Worm (Caenorhabditis elegans) whole organism, midembryonic: ENCODE results near the gene F31F6.3.

Source experiments
- T22C8.4 ChIP-seq: fragments of 200-800 bp; sonication (Bioruptor generic); IDR thresholded peaks from 2 replicates; pipeline ENCODE4 v1.3.6; 2022; ENCODE audit warnings: missing genetic modification characterization, missing compliant biosample characterization
- cog-1 ChIP-seq: sonication (generic microtip); optimal IDR thresholded peaks from 2 replicates; lab custom pipeline; 2016; ENCODE audit warnings: missing genetic modification characterization, missing compliant biosample characterization
- flt-1 ChIP-seq: fragments of 200-800 bp; sonication (Bioruptor generic); IDR thresholded peaks from 2 replicates; pipeline ENCODE4 v1.3.6; 2022; ENCODE audit warnings: missing genetic modification characterization, missing compliant biosample characterization
- klf-2 ChIP-seq: fragments of 200-800 bp; sonication (Bioruptor generic); conservative IDR thresholded peaks from 2 replicates; pipeline ENCODE4 v1.3.6; 2022; ENCODE audit warnings: missing genetic modification reagents, missing genetic modification characterization, missing compliant biosample characterization
- med-1 ChIP-seq: sonication (generic microtip); optimal IDR thresholded peaks from 2 replicates; lab custom pipeline; 2017; ENCODE audit warnings: missing genetic modification characterization, mild to moderate bottlenecking, missing compliant biosample characterization, antibody characterized with exemption, missing genetic modification reagents; ENCODE audit not compliant: insufficient read depth
- ref-1 ChIP-seq: fragments of 200-800 bp; sonication (Bioruptor generic); conservative IDR thresholded peaks from 2 replicates; pipeline ENCODE4 v1.3.6; 2022; ENCODE audit warnings: missing genetic modification reagents, missing genetic modification characterization, missing compliant biosample characterization
- tab-1 ChIP-seq: fragments of 200-800 bp; sonication (Bioruptor generic); IDR thresholded peaks from 2 replicates; pipeline ENCODE4 v1.3.6; 2022; ENCODE audit warnings: missing genetic modification characterization, missing compliant biosample characterization
- ztf-23 ChIP-seq: fragments of 200-800 bp; sonication (Bioruptor generic); IDR thresholded peaks from 2 replicates; pipeline ENCODE4 v1.3.6; 2022; ENCODE audit warnings: missing genetic modification reagents, missing genetic modification characterization, missing compliant biosample characterization
- ztf-29 ChIP-seq: fragments of 200-800 bp; sonication (Bioruptor generic); IDR thresholded peaks from 2 replicates; pipeline ENCODE4 v1.3.6; 2022; ENCODE audit warnings: missing genetic modification reagents, missing genetic modification characterization, missing compliant biosample characterization

Gene F31F6.3

ce11 chrX:14872817-14873469, at the start of gene F31F6.3:
Gene F31F6.3 (minus strand): TSS chrX:14872867.
- TF ChIP-seq flt-1 (GFP tag; lab: Robert Waterston, UW) (no peak), ref-1 (GFP tag; lab: Robert Waterston, UW) (no peak), T22C8.4 (GFP tag; lab: Robert Waterston, UW) (no peak), ztf-29 (GFP tag; lab: Robert Waterston, UW) (no peak), med-1 (GFP tag; lab: Kevin White, UChicago) (no peak), ztf-23 (GFP tag; lab: Robert Waterston, UW) (no peak), tab-1 (GFP tag; lab: Robert Waterston, UW) (no peak), klf-2 (GFP tag; lab: Robert Waterston, UW) (no peak), cog-1 (tag; lab: Kevin White, UChicago) (no peak)

ce11 chrX:14920880-14921279, 48.2 kb upstream of the F31F6.3 start:
- TF ChIP-seq flt-1 (GFP tag; lab: Robert Waterston, UW), result no peak
- TF ChIP-seq T22C8.4 (GFP tag; lab: Robert Waterston, UW), result no peak
- no peak for TF ChIP-seq ztf-29 (GFP tag; lab: Robert Waterston, UW)
- no peak for TF ChIP-seq tab-1 (GFP tag; lab: Robert Waterston, UW)
- no peak for TF ChIP-seq med-1 (GFP tag; lab: Kevin White, UChicago)
- TF ChIP-seq cog-1 (tag; lab: Kevin White, UChicago), result no peak
- no peak for TF ChIP-seq klf-2 (GFP tag; lab: Robert Waterston, UW)
- TF ChIP-seq ref-1 (GFP tag; lab: Robert Waterston, UW), result no peak
- TF ChIP-seq ztf-23 (GFP tag; lab: Robert Waterston, UW), result no peak

- no peak for TF ChIP-seq ref-1 (GFP tag; lab: Robert Waterston, UW)
- TF ChIP-seq med-1 (GFP tag; lab: Kevin White, UChicago), result no peak
- TF ChIP-seq ztf-23 (GFP tag; lab: Robert Waterston, UW), result no peak
- no peak for TF ChIP-seq cog-1 (tag; lab: Kevin White, UChicago)
- no peak for TF ChIP-seq ztf-29 (GFP tag; lab: Robert Waterston, UW)
- TF ChIP-seq klf-2 (GFP tag; lab: Robert Waterston, UW), result no peak
- TF ChIP-seq tab-1 (GFP tag; lab: Robert Waterston, UW), result no peak
- no peak for TF ChIP-seq flt-1 (GFP tag; lab: Robert Waterston, UW)
- no peak for TF ChIP-seq T22C8.4 (GFP tag; lab: Robert Waterston, UW)
Observed at ce11 chrX:14918538-14918937, 45.9 kb upstream of the F31F6.3 start, which contains the start of gene npr-40. Gene npr-40 (plus strand): TSS chrX:14918838.

- TF ChIP-seq T22C8.4 (GFP tag; lab: Robert Waterston, UW) (no peak), cog-1 (tag; lab: Kevin White, UChicago) (no peak), ztf-29 (GFP tag; lab: Robert Waterston, UW) (no peak), flt-1 (GFP tag; lab: Robert Waterston, UW) (no peak), klf-2 (GFP tag; lab: Robert Waterston, UW) (no peak), tab-1 (GFP tag; lab: Robert Waterston, UW) (no peak), med-1 (GFP tag; lab: Kevin White, UChicago) (no peak), ref-1 (GFP tag; lab: Robert Waterston, UW) (no peak)
Observed at ce11 chrX:14916767-14917166, 44.1 kb upstream of the F31F6.3 start.

- TF ChIP-seq ref-1 (GFP tag; lab: Robert Waterston, UW) (no peak), tab-1 (GFP tag; lab: Robert Waterston, UW) (no peak), ztf-23 (GFP tag; lab: Robert Waterston, UW) (no peak), med-1 (GFP tag; lab: Kevin White, UChicago) (no peak), T22C8.4 (GFP tag; lab: Robert Waterston, UW) (no peak), ztf-29 (GFP tag; lab: Robert Waterston, UW) (no peak), cog-1 (tag; lab: Kevin White, UChicago) (no peak), flt-1 (GFP tag; lab: Robert Waterston, UW) (no peak), klf-2 (GFP tag; lab: Robert Waterston, UW) (no peak)
Observed at ce11 chrX:14910689-14911088, 38.0 kb upstream of the F31F6.3 start.

ce11 chrX:14907257-14907801, 34.7 kb upstream of the F31F6.3 start:
- TF ChIP-seq ztf-23 (GFP tag; lab: Robert Waterston, UW) (no peak), T22C8.4 (GFP tag; lab: Robert Waterston, UW) (no peak), cog-1 (tag; lab: Kevin White, UChicago) (no peak), med-1 (GFP tag; lab: Kevin White, UChicago) (no peak), flt-1 (GFP tag; lab: Robert Waterston, UW) (no peak), ztf-29 (GFP tag; lab: Robert Waterston, UW) (no peak), ref-1 (GFP tag; lab: Robert Waterston, UW) (no peak), tab-1 (GFP tag; lab: Robert Waterston, UW) (no peak), klf-2 (GFP tag; lab: Robert Waterston, UW) (no peak)

ce11 chrX:14905161-14905560, 32.5 kb upstream of the F31F6.3 start, which contains the start of gene hex-5:
Gene hex-5 (minus strand): TSS chrX:14905261.
- TF ChIP-seq ztf-29 (GFP tag; lab: Robert Waterston, UW), result no peak
- no peak for TF ChIP-seq tab-1 (GFP tag; lab: Robert Waterston, UW)
- no peak for TF ChIP-seq klf-2 (GFP tag; lab: Robert Waterston, UW)
- TF ChIP-seq flt-1 (GFP tag; lab: Robert Waterston, UW), result no peak
- no peak for TF ChIP-seq cog-1 (tag; lab: Kevin White, UChicago)
- no peak for TF ChIP-seq med-1 (GFP tag; lab: Kevin White, UChicago)
- no peak for TF ChIP-seq ref-1 (GFP tag; lab: Robert Waterston, UW)
- no peak for TF ChIP-seq T22C8.4 (GFP tag; lab: Robert Waterston, UW)

- no peak for TF ChIP-seq ref-1 (GFP tag; lab: Robert Waterston, UW)
- TF ChIP-seq ztf-29 (GFP tag; lab: Robert Waterston, UW), result no peak
- no peak for TF ChIP-seq flt-1 (GFP tag; lab: Robert Waterston, UW)
- no peak for TF ChIP-seq med-1 (GFP tag; lab: Kevin White, UChicago)
- TF ChIP-seq ztf-23 (GFP tag; lab: Robert Waterston, UW), result no peak
- no peak for TF ChIP-seq klf-2 (GFP tag; lab: Robert Waterston, UW)
- TF ChIP-seq tab-1 (GFP tag; lab: Robert Waterston, UW), result no peak
- no peak for TF ChIP-seq T22C8.4 (GFP tag; lab: Robert Waterston, UW)
- TF ChIP-seq cog-1 (tag; lab: Kevin White, UChicago), result no peak
Observed at ce11 chrX:14903424-14903823, 30.8 kb upstream of the F31F6.3 start.
